Worm (Caenorhabditis elegans): ENCODE data around the gene enri-1.

The enri-1 gene

ce11 chrII:2372090-2372489 is 30.7 kb upstream of the enri-1 start, which contains the start of gene F16G10.3:
Gene F16G10.3 (plus strand): TSS chrII:2372390.
- TF ChIP-seq syd-9 (tag; optimal IDR thresholded peaks at IDR 0.05) (no peak), ceh-31 (tag; optimal IDR thresholded peaks at IDR 0.05) (no peak), odd-2 (tag; optimal IDR thresholded peaks at IDR 0.05) (no peak), pat-9 (tag; optimal IDR thresholded peaks at IDR 0.05) (no peak), hlh-30 (tag; optimal IDR thresholded peaks at IDR 0.05; ENCODE audit: insufficient read depth) (no peak), ceh-24 (tag; optimal IDR thresholded peaks at IDR 0.05) (no peak), pha-2 (tag; optimal IDR thresholded peaks at IDR 0.05) (no peak), ceh-9 (tag; optimal IDR thresholded peaks at IDR 0.05) (no peak), lin-11 (tag; optimal IDR thresholded peaks at IDR 0.05) (no peak), unc-55 (GFP tag; optimal IDR thresholded peaks at IDR 0.05) (no peak), elt-4 (tag; optimal IDR thresholded peaks at IDR 0.05) (no peak), nfya-1 (tag; optimal IDR thresholded peaks at IDR 0.05) (no peak), unc-42 (tag; optimal IDR thresholded peaks at IDR 0.05) (no peak)

DNA sequence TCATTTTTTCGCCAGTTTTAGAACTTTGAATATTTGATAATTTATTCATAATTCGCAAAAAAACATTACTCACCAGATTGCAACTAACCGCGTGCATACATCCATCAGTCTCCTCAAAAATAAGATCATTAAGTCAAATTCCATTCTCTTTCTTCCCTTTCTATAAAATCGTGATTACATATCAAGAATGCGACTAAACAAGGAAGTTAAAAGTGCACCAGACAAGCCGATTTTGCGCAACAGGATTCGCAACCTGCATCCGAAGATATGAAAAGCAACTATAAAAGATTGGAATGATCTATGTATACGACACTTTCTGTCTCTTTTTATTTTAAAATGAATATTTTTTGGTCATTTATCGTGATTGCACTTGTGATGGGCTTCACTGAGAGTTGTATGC is 27.5 kb upstream of the enri-1 start, which contains the start of gene hpo-25:
hpo-25 (plus strand) TSS at position 301 of the 400 bp plus-strand sequence.
- TF ChIP-seq zip-5 (tag; optimal IDR thresholded peaks at IDR 0.05), result no peak
- TF ChIP-seq hlh-6 (tag; optimal IDR thresholded peaks at IDR 0.05), result no peak
- no peak for TF ChIP-seq pqm-1 (tag; optimal IDR thresholded peaks at IDR 0.05)
- TF ChIP-seq lin-11 (tag; optimal IDR thresholded peaks at IDR 0.05), result no peak
- TF ChIP-seq T23F11.4 (GFP tag; optimal IDR thresholded peaks at IDR 0.05), result no peak
- TF ChIP-seq hlh-8 (tag; optimal IDR thresholded peaks at IDR 0.05), result no peak
- no peak for TF ChIP-seq ets-4 (tag; optimal IDR thresholded peaks at IDR 0.05)
- TF ChIP-seq elt-4 (tag; optimal IDR thresholded peaks at IDR 0.05), result no peak

- TF ChIP-seq nhr-232 (tag; optimal IDR thresholded peaks at IDR 0.05) (no peak), ceh-31 (tag; optimal IDR thresholded peaks at IDR 0.05) (no peak), unc-55 (GFP tag; optimal IDR thresholded peaks at IDR 0.05) (no peak), ceh-30 (tag; optimal IDR thresholded peaks at IDR 0.05) (no peak), sox-4 (tag; optimal IDR thresholded peaks at IDR 0.05) (no peak), ceh-2 (tag; optimal IDR thresholded peaks at IDR 0.05) (no peak), che-1 (tag; optimal IDR thresholded peaks at IDR 0.05) (no peak), hlh-8 (tag; optimal IDR thresholded peaks at IDR 0.05) (no peak), syd-9 (tag; optimal IDR thresholded peaks at IDR 0.05) (no peak)
Observed at ce11 chrII:2366623-2367365, 25.4 kb upstream of the enri-1 start, which contains the start of the genes F43C11.12 and F16G10.5. Gene F43C11.12 (minus strand): TSS chrII:2366723. Gene F16G10.5 (plus strand): TSS chrII:2367315.

- TF ChIP-seq pqm-1 (tag; optimal IDR thresholded peaks at IDR 0.05) (no peak), ahr-1 (tag; optimal IDR thresholded peaks at IDR 0.05) (no peak), zip-5 (tag; optimal IDR thresholded peaks at IDR 0.05) (no peak), dmd-4 (tag; optimal IDR thresholded peaks at IDR 0.05; ENCODE audit: borderline replicate concordance) (no peak), sdc-2 (tag; optimal IDR thresholded peaks at IDR 0.05) (no peak), ceh-14 (tag; optimal IDR thresholded peaks at IDR 0.05) (no peak), ama-1 (optimal IDR thresholded peaks at IDR 0.05) (no peak), pha-2 (tag; optimal IDR thresholded peaks at IDR 0.05) (no peak), elt-2 (tag; optimal IDR thresholded peaks at IDR 0.05) (no peak), che-1 (tag; optimal IDR thresholded peaks at IDR 0.05) (no peak), unc-3 (GFP tag; conservative IDR thresholded peaks at IDR 0.05) (no peak), unc-3 (tag; optimal IDR thresholded peaks at IDR 0.05) (no peak), ref-2 (tag; optimal IDR thresholded peaks at IDR 0.05) (no peak), pax-1 (tag; optimal IDR thresholded peaks at IDR 0.05) (no peak), elt-4 (tag; optimal IDR thresholded peaks at IDR 0.05) (no peak), mec-3 (tag; optimal IDR thresholded peaks at IDR 0.05; ENCODE audit: borderline replicate concordance) (no peak), ceh-22 (tag; optimal IDR thresholded peaks at IDR 0.05) (no peak), ceh-2 (tag; optimal IDR thresholded peaks at IDR 0.05) (no peak), ets-4 (tag; optimal IDR thresholded peaks at IDR 0.05) (no peak), ttx-3 (tag; optimal IDR thresholded peaks at IDR 0.05) (no peak), madf-2 (tag; optimal IDR thresholded peaks at IDR 0.05) (no peak)
Observed at ce11 chrII:2363673-2364072, 22.3 kb upstream of the enri-1 start, which contains the start of gene F43C11.11. Gene F43C11.11 (minus strand): TSS chrII:2363773.

Measured in whole organism, late embryonic.